Worm (Caenorhabditis elegans): ENCODE measurements around the gene K08F8.15.

- TF ChIP-seq W03F9.2 (tag; optimal IDR thresholded peaks at IDR 0.05) (no peak), dao-5 (tag; optimal IDR thresholded peaks at IDR 0.05) (no peak), him-1 (tag; optimal IDR thresholded peaks at IDR 0.05) (no peak)
Observed at ce11 chrII:8730960-8731693, 35.5 kb upstream of the K08F8.15 start.
